Worm (Caenorhabditis elegans) whole organism, midembryonic: Measurements from ENCODE around the gene lron-12.

Source experiments
- T22C8.4 ChIP-seq: fragments of 200-800 bp; sonication (Bioruptor generic); IDR thresholded peaks from 2 replicates; pipeline ENCODE4 v1.3.6; 2022; ENCODE audit warnings: missing genetic modification characterization, missing compliant biosample characterization
- cog-1 ChIP-seq: sonication (generic microtip); optimal IDR thresholded peaks from 2 replicates; lab custom pipeline; 2016; ENCODE audit warnings: missing genetic modification characterization, missing compliant biosample characterization
- flt-1 ChIP-seq: fragments of 200-800 bp; sonication (Bioruptor generic); IDR thresholded peaks from 2 replicates; pipeline ENCODE4 v1.3.6; 2022; ENCODE audit warnings: missing genetic modification characterization, missing compliant biosample characterization
- klf-2 ChIP-seq: fragments of 200-800 bp; sonication (Bioruptor generic); conservative IDR thresholded peaks from 2 replicates; pipeline ENCODE4 v1.3.6; 2022; ENCODE audit warnings: missing genetic modification reagents, missing genetic modification characterization, missing compliant biosample characterization
- med-1 ChIP-seq: sonication (generic microtip); optimal IDR thresholded peaks from 2 replicates; lab custom pipeline; 2017; ENCODE audit warnings: missing genetic modification characterization, mild to moderate bottlenecking, missing compliant biosample characterization, antibody characterized with exemption, missing genetic modification reagents; ENCODE audit not compliant: insufficient read depth
- ref-1 ChIP-seq: fragments of 200-800 bp; sonication (Bioruptor generic); conservative IDR thresholded peaks from 2 replicates; pipeline ENCODE4 v1.3.6; 2022; ENCODE audit warnings: missing genetic modification reagents, missing genetic modification characterization, missing compliant biosample characterization
- tab-1 ChIP-seq: fragments of 200-800 bp; sonication (Bioruptor generic); IDR thresholded peaks from 2 replicates; pipeline ENCODE4 v1.3.6; 2022; ENCODE audit warnings: missing genetic modification characterization, missing compliant biosample characterization
- ztf-23 ChIP-seq: fragments of 200-800 bp; sonication (Bioruptor generic); IDR thresholded peaks from 2 replicates; pipeline ENCODE4 v1.3.6; 2022; ENCODE audit warnings: missing genetic modification reagents, missing genetic modification characterization, missing compliant biosample characterization
- ztf-29 ChIP-seq: fragments of 200-800 bp; sonication (Bioruptor generic); IDR thresholded peaks from 2 replicates; pipeline ENCODE4 v1.3.6; 2022; ENCODE audit warnings: missing genetic modification reagents, missing genetic modification characterization, missing compliant biosample characterization

Gene lron-12

ce11 chrIII:12153514-12153913, 35.2 kb upstream of the lron-12 start:
- TF ChIP-seq flt-1 (GFP tag; lab: Robert Waterston, UW) (no peak), tab-1 (GFP tag; lab: Robert Waterston, UW) (no peak), cog-1 (no peak), ref-1 (GFP tag; lab: Robert Waterston, UW) (no peak), ztf-23 (GFP tag; lab: Robert Waterston, UW) (no peak), med-1 (GFP tag; lab: Kevin White, UChicago) (no peak), ztf-29 (GFP tag; lab: Robert Waterston, UW) (no peak), T22C8.4 (no peak), klf-2 (GFP tag; lab: Robert Waterston, UW) (no peak)

ce11 chrIII:12152599-12152998, 34.3 kb upstream of the lron-12 start, which contains the start of gene Y75B8A.7:
Gene Y75B8A.7 (plus strand): TSS chrIII:12152899.
- no peak for TF ChIP-seq klf-2 (GFP tag; lab: Robert Waterston, UW)
- TF ChIP-seq T22C8.4 = 0 out of 2 replicates have a peak, but pooled peaks have one; percentile 29
- no peak for TF ChIP-seq med-1 (GFP tag; lab: Kevin White, UChicago)
- TF ChIP-seq cog-1 = no peak
- no peak for TF ChIP-seq ztf-23 (GFP tag; lab: Robert Waterston, UW)
- TF ChIP-seq tab-1 (GFP tag; lab: Robert Waterston, UW) = no peak
- no peak for TF ChIP-seq flt-1 (GFP tag; lab: Robert Waterston, UW)

ce11 chrIII:12152157-12152556, 33.9 kb upstream of the lron-12 start:
- TF ChIP-seq ref-1 (GFP tag; lab: Robert Waterston, UW) (no peak), tab-1 (GFP tag; lab: Robert Waterston, UW) (no peak), cog-1 (no peak), flt-1 (GFP tag; lab: Robert Waterston, UW) (no peak), T22C8.4 (no peak), klf-2 (GFP tag; lab: Robert Waterston, UW) (no peak), ztf-29 (GFP tag; lab: Robert Waterston, UW) (no peak), ztf-23 (GFP tag; lab: Robert Waterston, UW) (no peak), med-1 (GFP tag; lab: Kevin White, UChicago) (no peak)

ce11 chrIII:12151100-12151499, 32.8 kb upstream of the lron-12 start:
- no peak for TF ChIP-seq tab-1 (GFP tag; lab: Robert Waterston, UW)

ce11 chrIII:12149958-12150357, 31.7 kb upstream of the lron-12 start:
- TF ChIP-seq med-1 (GFP tag; lab: Kevin White, UChicago) = no peak
- no peak for TF ChIP-seq ztf-29 (GFP tag; lab: Robert Waterston, UW)
- no peak for TF ChIP-seq ref-1 (GFP tag; lab: Robert Waterston, UW)
- TF ChIP-seq flt-1 (GFP tag; lab: Robert Waterston, UW) = no peak
- TF ChIP-seq klf-2 (GFP tag; lab: Robert Waterston, UW) = no peak

- TF ChIP-seq flt-1 (GFP tag; lab: Robert Waterston, UW) = peak; percentile 38; the same call in 1 of the 2 replicates
- TF ChIP-seq ztf-29 (GFP tag; lab: Robert Waterston, UW) = peak; percentile 79; the same call in 1 of the 2 replicates
- no peak for TF ChIP-seq ztf-23 (GFP tag; lab: Robert Waterston, UW)
- no peak for TF ChIP-seq ref-1 (GFP tag; lab: Robert Waterston, UW)
- no peak for TF ChIP-seq T22C8.4
- no peak for TF ChIP-seq tab-1 (GFP tag; lab: Robert Waterston, UW)
- TF ChIP-seq klf-2 (GFP tag; lab: Robert Waterston, UW) = no peak
- no peak for TF ChIP-seq med-1 (GFP tag; lab: Kevin White, UChicago)
- TF ChIP-seq cog-1 = no peak
Observed at ce11 chrIII:12143792-12144191, 25.5 kb upstream of the lron-12 start.

- TF ChIP-seq med-1 (GFP tag; lab: Kevin White, UChicago) = no peak
- TF ChIP-seq ref-1 (GFP tag; lab: Robert Waterston, UW) = no peak
- TF ChIP-seq klf-2 (GFP tag; lab: Robert Waterston, UW) = no peak
- TF ChIP-seq T22C8.4 = no peak
- TF ChIP-seq ztf-23 (GFP tag; lab: Robert Waterston, UW) = no peak
- TF ChIP-seq cog-1 = no peak
- no peak for TF ChIP-seq flt-1 (GFP tag; lab: Robert Waterston, UW)
- TF ChIP-seq ztf-29 (GFP tag; lab: Robert Waterston, UW) = no peak
- TF ChIP-seq tab-1 (GFP tag; lab: Robert Waterston, UW) = no peak
Observed at ce11 chrIII:12142419-12143107, 24.3 kb upstream of the lron-12 start.

- TF ChIP-seq tab-1 (GFP tag; lab: Robert Waterston, UW) = no peak
- no peak for TF ChIP-seq ztf-29 (GFP tag; lab: Robert Waterston, UW)
- no peak for TF ChIP-seq ref-1 (GFP tag; lab: Robert Waterston, UW)
- TF ChIP-seq klf-2 (GFP tag; lab: Robert Waterston, UW) = no peak
- no peak for TF ChIP-seq T22C8.4
- TF ChIP-seq med-1 (GFP tag; lab: Kevin White, UChicago) = no peak
- no peak for TF ChIP-seq ztf-23 (GFP tag; lab: Robert Waterston, UW)
- no peak for TF ChIP-seq flt-1 (GFP tag; lab: Robert Waterston, UW)
- TF ChIP-seq cog-1 = no peak
Observed at ce11 chrIII:12139471-12139870, 21.2 kb upstream of the lron-12 start.

ce11 chrIII:12138235-12138634, 20.0 kb upstream of the lron-12 start:
- TF ChIP-seq klf-2 (GFP tag; lab: Robert Waterston, UW) = no peak
- no peak for TF ChIP-seq ztf-23 (GFP tag; lab: Robert Waterston, UW)
- TF ChIP-seq ztf-29 (GFP tag; lab: Robert Waterston, UW) = no peak
- no peak for TF ChIP-seq tab-1 (GFP tag; lab: Robert Waterston, UW)
- no peak for TF ChIP-seq ref-1 (GFP tag; lab: Robert Waterston, UW)
- TF ChIP-seq cog-1 = no peak
